Fruit fly (Drosophila melanogaster) whole organism, embryonic: ENCODE data around the gene CG4658.

Source experiments
- B-H2 ChIP-seq: fragments of 200-800 bp; sonication (Bioruptor generic); optimal IDR thresholded peaks from 2 replicates; lab custom pipeline; 2018; ENCODE audit warnings: missing biosample characterization, mild to moderate bottlenecking, missing genetic modification characterization
- CG10209 ChIP-seq: fragments of 200-800 bp; sonication (Bioruptor generic); optimal IDR thresholded peaks from 3 replicates; lab custom pipeline; 2017; ENCODE audit warnings: missing biosample characterization, mild to moderate bottlenecking, missing genetic modification characterization, missing genetic modification reagents
- CG11504 ChIP-seq: fragments of 200-800 bp; sonication (Bioruptor generic); optimal IDR thresholded peaks from 3 replicates; lab custom pipeline; 2019; ENCODE audit warnings: missing biosample characterization, mild to moderate bottlenecking, missing genetic modification characterization, moderate library complexity
- CG12659 ChIP-seq: fragments of 200-800 bp; sonication (Bioruptor generic); optimal IDR thresholded peaks from 3 replicates; lab custom pipeline; 2017; ENCODE audit warnings: mild to moderate bottlenecking, missing biosample characterization, missing genetic modification reagents, missing genetic modification characterization
- CG12769 ChIP-seq: fragments of 200-800 bp; sonication (Bioruptor generic); optimal IDR thresholded peaks from 2 replicates; lab custom pipeline; 2019; ENCODE audit warnings: missing biosample characterization, mild to moderate bottlenecking, missing genetic modification characterization, moderate library complexity
- CG13296 ChIP-seq: fragments of 200-800 bp; sonication (Bioruptor generic); optimal IDR thresholded peaks from 3 replicates; lab custom pipeline; 2018; ENCODE audit warnings: missing biosample characterization, mild to moderate bottlenecking, missing genetic modification characterization
- CG1529 ChIP-seq: fragments of 200-800 bp; sonication (Bioruptor generic); optimal IDR thresholded peaks from 3 replicates; lab custom pipeline; 2018; ENCODE audit warnings: missing biosample characterization, missing genetic modification characterization
- CG15514 ChIP-seq: fragments of 200-800 bp; sonication (Bioruptor generic); optimal IDR thresholded peaks from 3 replicates; lab custom pipeline; 2017; ENCODE audit warnings: missing biosample characterization, missing genetic modification characterization, mild to moderate bottlenecking, moderate library complexity, missing genetic modification reagents
- CG17359 ChIP-seq: fragments of 200-800 bp; sonication (Bioruptor generic); optimal IDR thresholded peaks from 3 replicates; lab custom pipeline; 2018; ENCODE audit warnings: missing biosample characterization, mild to moderate bottlenecking, missing genetic modification characterization, moderate library complexity
- CG17568 ChIP-seq: fragments of 200-800 bp; sonication (Bioruptor generic); optimal IDR thresholded peaks from 2 replicates; lab custom pipeline; 2018; ENCODE audit warnings: missing biosample characterization, mild to moderate bottlenecking, missing genetic modification characterization, moderate library complexity
- CG18011 ChIP-seq: fragments of 200-800 bp; sonication (Bioruptor generic); optimal IDR thresholded peaks from 2 replicates; lab custom pipeline; 2017; ENCODE audit warnings: missing biosample characterization, missing genetic modification characterization, mild to moderate bottlenecking, moderate library complexity, missing genotype
- CG1832 ChIP-seq: fragments of 200-800 bp; sonication (Bioruptor generic); optimal IDR thresholded peaks from 2 replicates; lab custom pipeline; 2017; ENCODE audit warnings: missing biosample characterization, mild to moderate bottlenecking, missing genetic modification characterization, inconsistent platforms
- CG30431 ChIP-seq: fragments of 200-800 bp; sonication (Bioruptor generic); optimal IDR thresholded peaks from 2 replicates; lab custom pipeline; 2017; ENCODE audit warnings: missing biosample characterization, missing genetic modification characterization
- CG32767 ChIP-seq: fragments of 200-800 bp; sonication (Bioruptor generic); IDR thresholded peaks from 2 replicates; pipeline ENCODE4 v1.3.6; 2022; ENCODE audit warnings: missing biosample characterization, missing genetic modification characterization
- CG34376 ChIP-seq: fragments of 200-800 bp; sonication (Bioruptor generic); optimal IDR thresholded peaks from 2 replicates; lab custom pipeline; 2018; ENCODE audit warnings: missing biosample characterization, mild to moderate bottlenecking, missing genetic modification characterization
- CG3995 ChIP-seq: fragments of 200-800 bp; sonication (Bioruptor generic); optimal IDR thresholded peaks from 3 replicates; lab custom pipeline; 2016; ENCODE audit warnings: missing biosample characterization, missing genetic modification characterization
- CG4282 ChIP-seq: fragments of 200-800 bp; sonication (Bioruptor generic); optimal IDR thresholded peaks from 2 replicates; lab custom pipeline; 2016; ENCODE audit warnings: missing biosample characterization, missing genetic modification characterization
- CG6654 ChIP-seq: fragments of 200-800 bp; sonication (Bioruptor generic); optimal IDR thresholded peaks from 2 replicates; lab custom pipeline; 2017; ENCODE audit warnings: missing biosample characterization, mild to moderate bottlenecking, missing genetic modification characterization
- CG8290 ChIP-seq, 3 experiments: fragments of 200-800 bp; sonication (Bioruptor generic); optimal IDR thresholded peaks; 2 replicates each; lab custom pipeline; 2016 to 2019; ENCODE audit warnings: missing biosample characterization in 3 of 3, missing genetic modification characterization in 3 of 3, mild to moderate bottlenecking in 2 of 3, moderate library complexity in 1 of 3
- Dref ChIP-seq: fragments of 200-800 bp; sonication (Bioruptor generic); IDR thresholded peaks from 2 replicates; pipeline ENCODE4 v1.3.6; 2022; ENCODE audit warnings: missing biosample characterization, missing genetic modification characterization
- Fer1 ChIP-seq: fragments of 200-800 bp; sonication (Bioruptor generic); optimal IDR thresholded peaks from 2 replicates; lab custom pipeline; 2017; ENCODE audit warnings: missing biosample characterization, mild to moderate bottlenecking, missing genetic modification characterization
- Hand ChIP-seq: fragments of 200-800 bp; sonication (Bioruptor generic); optimal IDR thresholded peaks from 2 replicates; lab custom pipeline; 2017; ENCODE audit warnings: mild to moderate bottlenecking, missing biosample characterization, missing genetic modification reagents, missing genetic modification characterization
- HmgZ ChIP-seq: fragments of 200-800 bp; sonication (Bioruptor generic); optimal IDR thresholded peaks from 2 replicates; lab custom pipeline; 2018; ENCODE audit warnings: missing biosample characterization, mild to moderate bottlenecking, missing genetic modification characterization
- Hmr ChIP-seq: fragments of 200-800 bp; sonication (Bioruptor generic); optimal IDR thresholded peaks from 3 replicates; lab custom pipeline; 2017; ENCODE audit warnings: mild to moderate bottlenecking, missing biosample characterization, missing genetic modification reagents, missing genetic modification characterization
- Hr51 ChIP-seq, 2 experiments: fragments of 200-800 bp; sonication (Bioruptor generic); optimal IDR thresholded peaks; 2 replicates in 1 of 2; 3 replicates in 1 of 2; lab custom pipeline; 2016 to 2018; ENCODE audit warnings: missing biosample characterization in 2 of 2, missing genetic modification characterization in 2 of 2, mild to moderate bottlenecking in 1 of 2, moderate library complexity in 1 of 2
- NC2β ChIP-seq: fragments of 200-800 bp; sonication (Bioruptor generic); optimal IDR thresholded peaks from 2 replicates; lab custom pipeline; 2016; ENCODE audit warnings: missing biosample characterization, missing genetic modification characterization
- NFAT ChIP-seq: fragments of 200-800 bp; sonication (Bioruptor generic); IDR thresholded peaks from 2 replicates; pipeline ENCODE4 v1.3.6; 2022; ENCODE audit warnings: missing biosample characterization, missing genetic modification characterization
- Rfx ChIP-seq: fragments of 200-800 bp; sonication (Bioruptor generic); IDR thresholded peaks from 2 replicates; pipeline ENCODE4 v1.3.6; 2022; ENCODE audit warnings: missing biosample characterization, missing genetic modification characterization
- Side ChIP-seq: fragments of 200-800 bp; sonication (Bioruptor generic); optimal IDR thresholded peaks from 2 replicates; lab custom pipeline; 2016; ENCODE audit warnings: missing biosample characterization, missing genetic modification characterization
- Six4 ChIP-seq: fragments of 200-800 bp; sonication (Bioruptor generic); optimal IDR thresholded peaks from 2 replicates; lab custom pipeline; 2016; ENCODE audit warnings: missing biosample characterization, missing genetic modification characterization
- Stat92E ChIP-seq, 3 experiments: fragments of >200 bp in 2 of 3; fragments of 200-800 bp in 1 of 3; sonication (Bioruptor generic) in 1 of 3; optimal IDR thresholded peaks; 2 replicates each; lab custom pipeline; 2017 to 2019; ENCODE audit warnings: missing biosample characterization in 3 of 3, missing genetic modification characterization in 3 of 3, mild to moderate bottlenecking in 1 of 3, moderate library complexity in 1 of 3
- Xbp1 ChIP-seq: fragments of 200-800 bp; sonication (Bioruptor generic); optimal IDR thresholded peaks from 3 replicates; lab custom pipeline; 2016; ENCODE audit warnings: missing biosample characterization, mild to moderate bottlenecking, missing genetic modification characterization
- ap ChIP-seq: fragments of 200-800 bp; sonication (Bioruptor generic); IDR thresholded peaks from 2 replicates; pipeline ENCODE4 v1.3.6; 2022; ENCODE audit warnings: missing biosample characterization, missing genetic modification characterization
- cato ChIP-seq: fragments of 200-800 bp; sonication (Bioruptor generic); optimal IDR thresholded peaks from 2 replicates; lab custom pipeline; 2016; ENCODE audit warnings: missing biosample characterization, missing genetic modification characterization, borderline replicate concordance
- fd102C ChIP-seq: fragments of 200-800 bp; sonication (Bioruptor generic); optimal IDR thresholded peaks from 2 replicates; lab custom pipeline; 2018; ENCODE audit warnings: missing biosample characterization, mild to moderate bottlenecking, missing genetic modification characterization, moderate library complexity
- her ChIP-seq: fragments of 200-800 bp; sonication (Bioruptor generic); optimal IDR thresholded peaks from 2 replicates; lab custom pipeline; 2016; ENCODE audit warnings: missing biosample characterization, missing genetic modification characterization
- inv ChIP-seq: fragments of 200-800 bp; sonication (Bioruptor generic); IDR thresholded peaks from 2 replicates; pipeline ENCODE4 v1.3.6; 2022; ENCODE audit warnings: missing biosample characterization, missing genetic modification characterization; ENCODE audit not compliant: partially characterized antibody
- klu ChIP-seq: fragments of 200-800 bp; sonication (Bioruptor generic); IDR thresholded peaks from 2 replicates; pipeline ENCODE4 v1.3.6; 2022; ENCODE audit warnings: missing biosample characterization, missing genetic modification characterization
- lbe ChIP-seq: fragments of 200-800 bp; sonication (Bioruptor generic); optimal IDR thresholded peaks from 2 replicates; lab custom pipeline; 2016; ENCODE audit warnings: missing biosample characterization, mild to moderate bottlenecking, missing genetic modification characterization
- mam ChIP-seq: fragments of 200-800 bp; sonication (Bioruptor generic); optimal IDR thresholded peaks from 3 replicates; lab custom pipeline; 2016; ENCODE audit warnings: missing biosample characterization, missing genetic modification characterization
- mirr ChIP-seq: fragments of 200-800 bp; sonication (Bioruptor generic); optimal IDR thresholded peaks from 3 replicates; lab custom pipeline; 2018; ENCODE audit warnings: missing biosample characterization, mild to moderate bottlenecking, missing genetic modification characterization
- pan ChIP-seq, 4 experiments: fragments of >200 bp in 3 of 4; fragments of 200-800 bp in 1 of 4; sonication (Bioruptor generic) in 1 of 4; optimal IDR thresholded peaks in 3 of 4; IDR thresholded peaks in 1 of 4; 2 replicates each; pipeline versions ENCODE4 v1.3.6 to Lab custom; 2017 to 2022; ENCODE audit warnings: missing biosample characterization in 2 of 4, missing genetic modification characterization in 2 of 4, mixed read lengths in 1 of 4
- sens-2 ChIP-seq: fragments of 200-800 bp; sonication (Bioruptor generic); IDR thresholded peaks from 2 replicates; pipeline ENCODE4 v1.3.6; 2022; ENCODE audit warnings: missing biosample characterization, missing genetic modification characterization
- slbo ChIP-seq: fragments of 200-800 bp; sonication (Bioruptor generic); IDR thresholded peaks from 2 replicates; pipeline ENCODE4 v1.3.6; 2022; ENCODE audit warnings: missing biosample characterization, missing genetic modification characterization
- sob ChIP-seq: fragments of 200-800 bp; sonication (Bioruptor generic); IDR thresholded peaks from 2 replicates; pipeline ENCODE4 v1.3.6; 2022; ENCODE audit warnings: missing biosample characterization, missing genetic modification characterization
- sqz ChIP-seq: fragments of 200-800 bp; sonication (Bioruptor generic); optimal IDR thresholded peaks from 3 replicates; lab custom pipeline; 2018; ENCODE audit warnings: missing biosample characterization, mild to moderate bottlenecking, missing genetic modification characterization
- ssp ChIP-seq: fragments of 200-800 bp; sonication (Bioruptor generic); IDR thresholded peaks from 2 replicates; pipeline ENCODE4 v1.3.6; 2022; ENCODE audit warnings: missing biosample characterization, missing genetic modification characterization
- unpg ChIP-seq: fragments of 200-800 bp; sonication (Bioruptor generic); optimal IDR thresholded peaks from 3 replicates; lab custom pipeline; 2018; ENCODE audit warnings: missing biosample characterization, mild to moderate bottlenecking, missing genetic modification characterization, moderate library complexity

Gene CG4658

dm6 chr2L:9908468-9908967, 48.4 kb upstream of the CG4658 start, which contains the start of gene CG13124 (continued):
- TF ChIP-seq Hr51 (GFP tag; optimal IDR thresholded peaks at IDR 0.05; lab: Kevin White, UChicago) (peak in 1 of 2 experiments; percentile 27), CG1529 (GFP tag; lab: Kevin White, UChicago) (no peak), mam (GFP tag; lab: Kevin White, UChicago) (peak; percentile 8), CG1832 (no peak), Rfx (GFP tag; lab: Robert Waterston, UW) (peak; percentile 74), ap (0 out of 2 replicates have a peak, but pooled peaks have one; percentile 22), CG17359 (no peak), NC2β (GFP tag; lab: Kevin White, UChicago) (peak; percentile 7), slbo (GFP tag; lab: Robert Waterston, UW) (peak; percentile 49; the same call in 1 of the 2 replicates), CG3995 (peak; percentile 22), sqz (GFP tag; lab: Kevin White, UChicago) (no peak), CG8290 (GFP tag; optimal IDR thresholded peaks at IDR 0.05; lab: Kevin White, UChicago) (no peak), CG8290 (tag; optimal IDR thresholded peaks at IDR 0.05; lab: Kevin White, UChicago) (peak in 1 of 2 experiments; percentile 46), Dref (GFP tag; lab: Robert Waterston, UW) (no peak), CG13296 (GFP tag; lab: Kevin White, UChicago) (peak; percentile 3), Side (GFP tag; lab: Kevin White, UChicago) (no peak), CG34376 (GFP tag; lab: Kevin White, UChicago) (peak; percentile 62), mirr (peak; percentile 57), inv (GFP tag; lab: Robert Waterston, UW) (no peak), CG32767 (GFP tag; lab: Robert Waterston, UW) (0 out of 2 replicates have a peak, but pooled peaks have one; percentile 14), her (peak; percentile 21), CG30431 (GFP tag; lab: Kevin White, UChicago) (no peak), pan (optimal IDR thresholded peaks at IDR 0.05; lab: Kevin White, UChicago) (no peak), pan (GFP tag; optimal IDR thresholded peaks at IDR 0.05 in 1 of 2, IDR thresholded peaks at IDR 0.05 in 1 of 2) (peak in 1 of 2 experiments; percentile 21), Six4 (GFP tag; lab: Kevin White, UChicago) (no peak), CG17568 (GFP tag; lab: Kevin White, UChicago) (peak; percentile 50), unpg (peak; percentile 32), Xbp1 (GFP tag; lab: Kevin White, UChicago) (no peak), CG11504 (tag; lab: Kevin White, UChicago) (peak; percentile 5), fd102C (no peak), HmgZ (tag; lab: Kevin White, UChicago) (peak; percentile 0), klu (GFP tag; lab: Robert Waterston, UW) (no peak), sens-2 (GFP tag; lab: Robert Waterston, UW) (0 out of 2 replicates have a peak, but pooled peaks have one; percentile 10), ssp (GFP tag; lab: Robert Waterston, UW) (no peak), CG12659 (GFP tag; lab: Kevin White, UChicago) (peak; percentile 20), Fer1 (GFP tag; lab: Kevin White, UChicago) (peak; percentile 39), CG12769 (tag; lab: Kevin White, UChicago) (peak; percentile 53), lbe (GFP tag; lab: Kevin White, UChicago) (no peak), CG10209 (GFP tag; lab: Kevin White, UChicago) (no peak), CG4282 (no peak), sob (no peak), Hand (GFP tag; lab: Kevin White, UChicago) (peak; percentile 50), CG18011 (GFP tag; lab: Kevin White, UChicago) (no peak), NFAT (GFP tag; lab: Robert Waterston, UW) (peak; percentile 25; the same call in 1 of the 2 replicates), CG15514 (GFP tag; lab: Kevin White, UChicago) (peak; percentile 43), B-H2 (GFP tag; lab: Kevin White, UChicago) (peak; percentile 17), cato (GFP tag; lab: Kevin White, UChicago) (no peak), Stat92E (GFP tag; optimal IDR thresholded peaks at IDR 0.05; lab: Kevin White, UChicago) (no peak), CG6654 (GFP tag; lab: Kevin White, UChicago) (no peak), Hmr (peak; percentile 55)
